Worm (Caenorhabditis elegans) whole organism, mixed stage, embryonic: ENCODE data around the gene slc-17.4.

Experiments
- M03D4.4 ChIP-seq: sonication (generic microtip); optimal IDR thresholded peaks from 2 replicates; lab custom pipeline; 2017; ENCODE audit warnings: mild to moderate bottlenecking, missing genetic modification characterization, missing compliant biosample characterization
- bed-3 ChIP-seq: fragments of 200-800 bp; sonication (Bioruptor generic); optimal IDR thresholded peaks from 3 replicates; lab custom pipeline; 2018; ENCODE audit warnings: mild to moderate bottlenecking, missing genetic modification characterization, moderate library complexity, missing compliant biosample characterization
- blmp-1 ChIP-seq: fragments of 150-350 bp; optimal IDR thresholded peaks from 2 replicates; lab custom pipeline; 2014; ENCODE audit warnings: missing biosample characterization, missing genetic modification characterization
- ceh-39 ChIP-seq: fragments of 150-350 bp; optimal IDR thresholded peaks from 2 replicates; lab custom pipeline; 2014; ENCODE audit warnings: missing biosample characterization, missing genetic modification characterization
- ces-1 ChIP-seq: fragments of 150-350 bp; optimal IDR thresholded peaks from 2 replicates; lab custom pipeline; 2014; ENCODE audit warnings: missing biosample characterization, missing genetic modification reagents, missing genetic modification characterization
- cnd-1 ChIP-seq: fragments of 200-800 bp; sonication (Bioruptor generic); optimal IDR thresholded peaks from 2 replicates; lab custom pipeline; 2018; ENCODE audit warnings: mild to moderate bottlenecking, missing genetic modification characterization, missing compliant biosample characterization
- drap-1 ChIP-seq: fragments of 200-800 bp; sonication (Bioruptor generic); optimal IDR thresholded peaks from 3 replicates; lab custom pipeline; 2018; ENCODE audit warnings: mild to moderate bottlenecking, missing genetic modification characterization, missing compliant biosample characterization
- elt-1 ChIP-seq: sonication (generic microtip); optimal IDR thresholded peaks from 2 replicates; lab custom pipeline; 2017; ENCODE audit warnings: missing genetic modification characterization, mild to moderate bottlenecking, missing compliant biosample characterization, antibody characterized with exemption, moderate library complexity, borderline replicate concordance; ENCODE audit not compliant: insufficient read depth
- elt-3 ChIP-seq: fragments of 150-350 bp; optimal IDR thresholded peaks from 2 replicates; lab custom pipeline; 2014; ENCODE audit warnings: missing biosample characterization, missing genetic modification characterization
- ham-2 ChIP-seq: fragments of 200-800 bp; sonication (Bioruptor generic); optimal IDR thresholded peaks from 2 replicates; lab custom pipeline; 2018; ENCODE audit warnings: mild to moderate bottlenecking, missing genetic modification characterization, missing compliant biosample characterization
- hlh-1 ChIP-seq: fragments of 150-350 bp; optimal IDR thresholded peaks from 2 replicates; lab custom pipeline; 2014; ENCODE audit warnings: missing biosample characterization, missing genetic modification reagents, missing genetic modification characterization
- lin-13 ChIP-seq: fragments of 150-350 bp; optimal IDR thresholded peaks from 2 replicates; lab custom pipeline; 2014; ENCODE audit warnings: missing biosample characterization, missing genetic modification characterization
- lin-32 ChIP-seq: fragments of 200-800 bp; sonication (Bioruptor generic); optimal IDR thresholded peaks from 2 replicates; lab custom pipeline; 2018; ENCODE audit warnings: mild to moderate bottlenecking, missing genetic modification characterization, missing compliant biosample characterization
- lsy-2 ChIP-seq: fragments of 150-350 bp; optimal IDR thresholded peaks from 2 replicates; lab custom pipeline; 2014; ENCODE audit warnings: missing biosample characterization, missing genetic modification characterization
- mab-5 ChIP-seq: fragments of 150-350 bp; optimal IDR thresholded peaks from 2 replicates; lab custom pipeline; 2014; ENCODE audit warnings: missing biosample characterization, missing genetic modification characterization
- mls-2 ChIP-seq: sonication (generic microtip); optimal IDR thresholded peaks from 2 replicates; lab custom pipeline; 2016; ENCODE audit warnings: mild to moderate bottlenecking, missing genetic modification characterization, moderate library complexity, missing compliant biosample characterization
- nhr-2 ChIP-seq: fragments of 150-350 bp; optimal IDR thresholded peaks from 2 replicates; lab custom pipeline; 2014; ENCODE audit warnings: missing biosample characterization, missing genetic modification characterization
- nhr-237 ChIP-seq: fragments of 150-350 bp; optimal IDR thresholded peaks from 2 replicates; lab custom pipeline; 2014; ENCODE audit warnings: missing biosample characterization, missing genetic modification characterization
- nhr-28 ChIP-seq: fragments of 150-350 bp; optimal IDR thresholded peaks from 2 replicates; lab custom pipeline; 2014; ENCODE audit warnings: missing biosample characterization, missing genetic modification characterization
- nhr-76 ChIP-seq: sonication (generic microtip); optimal IDR thresholded peaks from 2 replicates; lab custom pipeline; 2017; ENCODE audit warnings: missing biosample characterization, missing genetic modification characterization
- pha-4 ChIP-seq: fragments of 150-350 bp; optimal IDR thresholded peaks from 2 replicates; lab custom pipeline; 2018; ENCODE audit warnings: missing biosample characterization, missing genetic modification reagents, missing genetic modification characterization
- sem-2 ChIP-seq: fragments of 200-800 bp; sonication (Bioruptor generic); optimal IDR thresholded peaks from 2 replicates; lab custom pipeline; 2018; ENCODE audit warnings: mild to moderate bottlenecking, missing genetic modification characterization, missing compliant biosample characterization
- snpc-4 ChIP-seq: fragments of 150-350 bp; optimal IDR thresholded peaks from 2 replicates; lab custom pipeline; 2014; ENCODE audit warnings: missing biosample characterization, missing genetic modification characterization
- sptf-1 ChIP-seq: sonication (generic microtip); optimal IDR thresholded peaks from 2 replicates; lab custom pipeline; 2017; ENCODE audit warnings: mild to moderate bottlenecking, missing genetic modification characterization, moderate library complexity, missing compliant biosample characterization
- tbx-8 ChIP-seq: fragments of 200-800 bp; sonication (Bioruptor generic); optimal IDR thresholded peaks from 2 replicates; lab custom pipeline; 2018; ENCODE audit warnings: mild to moderate bottlenecking, missing genetic modification characterization, moderate library complexity, missing compliant biosample characterization
- unc-120 ChIP-seq: sonication (generic microtip); optimal IDR thresholded peaks from 2 replicates; lab custom pipeline; 2017; ENCODE audit warnings: missing genetic modification characterization, missing compliant biosample characterization; ENCODE audit not compliant: poor library complexity, severe bottlenecking
- unc-39 ChIP-seq: fragments of 150-350 bp; optimal IDR thresholded peaks from 2 replicates; lab custom pipeline; 2014; ENCODE audit warnings: missing biosample characterization, missing genetic modification characterization
- unc-62 ChIP-seq: fragments of 150-350 bp; optimal IDR thresholded peaks from 2 replicates; lab custom pipeline; 2014; ENCODE audit warnings: missing biosample characterization, missing genetic modification reagents, missing genetic modification characterization
- zip-8 ChIP-seq: fragments of 150-350 bp; optimal IDR thresholded peaks from 2 replicates; lab custom pipeline; 2014; ENCODE audit warnings: missing biosample characterization, missing genetic modification characterization
- ztf-11 ChIP-seq: fragments of 150-350 bp; optimal IDR thresholded peaks from 2 replicates; lab custom pipeline; 2014; ENCODE audit warnings: missing biosample characterization, missing genetic modification characterization

Gene slc-17.4

DNA sequence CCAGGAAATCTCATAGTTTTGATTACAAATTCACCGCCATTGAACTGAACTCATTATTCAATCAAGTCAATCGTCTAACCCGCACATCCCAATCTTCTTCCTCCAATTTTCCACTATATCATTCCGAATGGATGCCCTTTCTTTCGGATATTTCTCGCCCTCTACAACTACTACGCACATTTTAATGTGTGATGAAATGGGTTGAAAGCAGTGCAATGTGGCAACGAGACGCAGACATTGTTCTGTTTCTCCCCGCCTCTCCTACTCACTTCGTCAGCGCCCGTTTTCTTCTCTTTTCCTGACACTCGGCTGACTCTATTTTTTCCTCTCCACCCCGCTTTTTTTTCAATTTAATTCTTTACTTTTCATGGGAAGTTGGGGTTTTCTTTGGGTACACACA is 22.9 kb downstream of the slc-17.4 start:
- TF ChIP-seq pha-4 = no peak
- TF ChIP-seq cnd-1 = peak; percentile 5
- no peak for TF ChIP-seq snpc-4 (tag; lab: Kevin White, UChicago)
- no peak for TF ChIP-seq lin-13
- TF ChIP-seq nhr-76 = no peak
- no peak for TF ChIP-seq sptf-1
- TF ChIP-seq lsy-2 = peak; percentile 14
- no peak for TF ChIP-seq nhr-2 (tag; lab: Kevin White, UChicago)
- no peak for TF ChIP-seq tbx-8 (GFP tag; lab: Kevin White, UChicago)
- TF ChIP-seq unc-62 = peak; percentile 78
- no peak for TF ChIP-seq unc-39 (tag; lab: Kevin White, UChicago)
- peak; percentile 3 for TF ChIP-seq nhr-237 (tag; lab: Kevin White, UChicago)
- peak; percentile 8 for TF ChIP-seq blmp-1
- peak; percentile 57 for TF ChIP-seq unc-120 (tag; lab: Kevin White, UChicago)
- peak; percentile 13 for TF ChIP-seq mls-2
- TF ChIP-seq ces-1 (GFP tag; lab: Kevin White, UChicago) = peak; percentile 93
- peak; percentile 48 for TF ChIP-seq mab-5 (tag; lab: Kevin White, UChicago)
- peak; percentile 51 for TF ChIP-seq hlh-1 (tag; lab: Kevin White, UChicago)
- TF ChIP-seq elt-3 = no peak

DNA sequence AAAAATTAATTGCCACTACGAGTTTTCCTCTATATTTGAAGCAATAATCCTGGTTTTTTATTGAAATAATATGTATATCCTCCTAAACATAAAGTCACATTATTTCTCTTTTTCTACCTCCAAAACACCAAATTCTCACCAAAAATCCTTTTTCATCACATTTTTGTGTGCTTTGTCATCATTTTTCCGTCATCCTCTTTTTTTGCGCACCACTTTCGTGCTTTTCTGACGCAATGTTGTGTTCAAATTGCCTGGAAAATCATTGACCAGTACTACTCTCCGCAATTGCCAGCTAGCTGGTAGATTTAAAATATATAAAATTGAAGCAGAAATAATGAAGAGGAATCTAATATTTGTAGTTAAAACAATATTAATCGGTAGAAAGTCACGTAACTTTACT is 23.5 kb downstream of the slc-17.4 start:
- TF ChIP-seq M03D4.4 (tag; lab: Kevin White, UChicago) (no peak), lin-13 (no peak), sem-2 (no peak), blmp-1 (no peak), drap-1 (no peak), unc-62 (no peak)

DNA sequence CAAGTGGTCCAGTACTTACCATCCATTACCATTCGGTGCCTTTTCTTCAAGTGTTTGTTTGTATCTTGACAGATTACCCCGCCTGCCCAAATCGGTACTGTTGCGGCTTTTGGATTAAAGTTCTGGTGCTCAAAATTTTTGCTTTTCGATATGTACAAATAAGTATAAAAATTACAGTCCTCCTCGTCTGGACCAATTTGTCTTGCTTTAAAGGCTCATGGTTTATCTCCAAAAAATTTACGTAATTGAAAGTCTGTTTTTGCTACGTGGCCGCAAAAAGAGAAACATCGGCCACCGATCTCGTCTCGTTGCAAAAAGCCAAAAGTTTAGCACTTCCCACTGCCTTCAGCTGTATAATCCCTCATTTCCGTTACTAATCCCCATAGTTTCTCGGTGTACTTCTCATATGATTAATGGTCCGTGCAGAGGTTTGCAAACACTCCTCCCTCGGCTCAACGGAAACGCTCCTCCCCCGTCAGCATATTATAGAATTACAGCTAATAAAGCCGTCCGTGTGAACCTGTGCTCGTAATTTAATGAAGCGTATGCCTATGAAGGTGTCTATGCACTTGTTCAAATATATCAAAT is 24.1 kb downstream of the slc-17.4 start:
- no peak for TF ChIP-seq unc-62
- TF ChIP-seq elt-3 = no peak
- TF ChIP-seq ham-2 = no peak
- no peak for TF ChIP-seq snpc-4 (tag; lab: Kevin White, UChicago)
- no peak for TF ChIP-seq sem-2
- peak; percentile 2 for TF ChIP-seq nhr-2 (tag; lab: Kevin White, UChicago)
- no peak for TF ChIP-seq ceh-39 (tag; lab: Kevin White, UChicago)
- no peak for TF ChIP-seq nhr-76
- peak; percentile 44 for TF ChIP-seq ces-1 (GFP tag; lab: Kevin White, UChicago)
- TF ChIP-seq nhr-28 (tag; lab: Kevin White, UChicago) = no peak
- no peak for TF ChIP-seq mls-2
- TF ChIP-seq sptf-1 = no peak
- no peak for TF ChIP-seq mab-5 (tag; lab: Kevin White, UChicago)
- TF ChIP-seq lsy-2 = no peak
- no peak for TF ChIP-seq cnd-1

DNA sequence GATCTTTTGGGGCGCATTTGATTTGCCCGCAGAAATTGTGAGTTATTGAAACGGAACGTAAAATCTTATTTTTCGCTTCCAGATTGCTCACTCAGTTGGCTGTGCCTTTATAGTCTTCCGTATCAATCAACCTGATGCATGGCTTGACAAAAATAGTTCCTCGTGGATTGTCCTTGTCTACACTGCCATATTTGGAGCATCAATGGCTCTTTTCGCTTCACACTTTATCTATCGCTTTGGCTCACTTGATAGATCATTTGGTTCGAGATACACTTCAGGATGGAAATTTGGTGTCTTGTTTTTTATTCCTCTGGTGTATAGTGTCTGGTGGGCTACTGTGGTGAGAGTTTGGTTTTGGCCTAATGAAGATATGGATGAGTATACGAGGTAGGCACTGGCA is 25.8 kb downstream of the slc-17.4 start:
- no peak for TF ChIP-seq elt-3
- TF ChIP-seq unc-62 = no peak
- TF ChIP-seq blmp-1 = no peak
- no peak for TF ChIP-seq nhr-28 (tag; lab: Kevin White, UChicago)
- TF ChIP-seq pha-4 = no peak
- no peak for TF ChIP-seq sem-2
- no peak for TF ChIP-seq zip-8 (tag; lab: Kevin White, UChicago)
- TF ChIP-seq cnd-1 = no peak
- TF ChIP-seq nhr-237 (tag; lab: Kevin White, UChicago) = no peak
- TF ChIP-seq bed-3 (GFP tag; lab: Kevin White, UChicago) = no peak
- no peak for TF ChIP-seq unc-39 (tag; lab: Kevin White, UChicago)
- no peak for TF ChIP-seq elt-1 (tag; lab: Kevin White, UChicago)
- TF ChIP-seq unc-120 (tag; lab: Kevin White, UChicago) = no peak
- no peak for TF ChIP-seq sptf-1
- TF ChIP-seq nhr-76 = no peak
- no peak for TF ChIP-seq snpc-4 (tag; lab: Kevin White, UChicago)
- no peak for TF ChIP-seq hlh-1 (tag; lab: Kevin White, UChicago)
- TF ChIP-seq lin-32 (GFP tag; lab: Kevin White, UChicago) = no peak
- TF ChIP-seq drap-1 = no peak

DNA sequence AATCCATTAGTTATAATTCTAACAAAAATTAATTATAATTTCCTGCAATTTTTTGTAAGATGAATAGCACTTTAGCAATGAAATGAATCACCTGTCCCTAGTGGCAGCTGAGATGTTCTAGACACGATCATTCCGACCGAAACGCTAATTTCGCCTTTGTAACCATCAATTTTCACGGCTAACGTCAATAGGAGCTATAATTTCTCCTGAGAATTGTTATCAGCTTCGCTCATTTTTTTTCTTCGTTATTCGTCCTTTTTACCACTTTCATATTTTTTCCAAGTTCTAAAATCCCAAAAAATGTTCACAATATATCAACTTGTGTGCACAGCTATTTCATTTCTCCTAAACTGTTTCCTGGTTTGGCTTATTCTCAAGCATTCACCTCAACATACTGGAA is 26.3 kb downstream of the slc-17.4 start, which contains the start of gene str-187:
TSS of gene str-187 (plus strand) at position 301 of the 400 bp plus-strand sequence.
- TF ChIP-seq nhr-28 (tag; lab: Kevin White, UChicago) (no peak), elt-3 (no peak), ztf-11 (tag; lab: Kevin White, UChicago) (no peak), unc-39 (tag; lab: Kevin White, UChicago) (no peak), mls-2 (no peak), nhr-237 (tag; lab: Kevin White, UChicago) (no peak), tbx-8 (GFP tag; lab: Kevin White, UChicago) (no peak)
